Worm (Caenorhabditis elegans): ENCODE results near the gene lec-8.

Gene lec-8

ce11 chrX:9850258-9850657, at the start of gene lec-8:
Gene lec-8 (plus strand): TSS chrX:9850571.
- no peak for TF ChIP-seq unc-62 (GFP tag; optimal IDR thresholded peaks at IDR 0.05)

ce11 chrX:9803603-9804002, 46.8 kb upstream of the lec-8 start:
- no peak for TF ChIP-seq unc-62 (GFP tag; optimal IDR thresholded peaks at IDR 0.05)

ce11 chrX:9804735-9805134, 45.6 kb upstream of the lec-8 start:
- no peak for TF ChIP-seq unc-62 (GFP tag; optimal IDR thresholded peaks at IDR 0.05)

ce11 chrX:9805426-9805825, 44.9 kb upstream of the lec-8 start:
- no peak for TF ChIP-seq unc-62 (GFP tag; optimal IDR thresholded peaks at IDR 0.05)

ce11 chrX:9807377-9808048, 42.9 kb upstream of the lec-8 start, which contains the start of gene lgc-47:
Gene lgc-47 (minus strand): TSS chrX:9807662.
- no peak for TF ChIP-seq unc-62 (GFP tag; optimal IDR thresholded peaks at IDR 0.05)

- TF ChIP-seq unc-62 (GFP tag; optimal IDR thresholded peaks at IDR 0.05): no peak
Observed at ce11 chrX:9814132-9814811, 36.1 kb upstream of the lec-8 start.

ce11 chrX:9822173-9822572, 28.2 kb upstream of the lec-8 start, which contains the start of gene dpy-22:
Gene dpy-22 (minus strand): TSS chrX:9822273.
- no peak for TF ChIP-seq unc-62 (GFP tag; optimal IDR thresholded peaks at IDR 0.05)

ce11 chrX:9822606-9823264, 27.6 kb upstream of the lec-8 start:
- TF ChIP-seq unc-62 (GFP tag; optimal IDR thresholded peaks at IDR 0.05): no peak

- no peak for TF ChIP-seq unc-62 (GFP tag; optimal IDR thresholded peaks at IDR 0.05)
Observed at ce11 chrX:9831215-9831614, 19.2 kb upstream of the lec-8 start, which contains the start of gene rrc-1. Gene rrc-1 (minus strand): TSS chrX:9831288.

ce11 chrX:9832370-9832769, 18.0 kb upstream of the lec-8 start:
- TF ChIP-seq unc-62 (GFP tag; optimal IDR thresholded peaks at IDR 0.05): no peak

ce11 chrX:9837989-9838541, 12.3 kb upstream of the lec-8 start, which contains the start of gene ipla-2:
Gene ipla-2 (minus strand): TSS chrX:9838039.
- no peak for TF ChIP-seq unc-62 (GFP tag; optimal IDR thresholded peaks at IDR 0.05)

- TF ChIP-seq unc-62 (GFP tag; optimal IDR thresholded peaks at IDR 0.05): no peak
Observed at ce11 chrX:9840864-9841263, 9.5 kb upstream of the lec-8 start.

- no peak for TF ChIP-seq unc-62 (GFP tag; optimal IDR thresholded peaks at IDR 0.05)
Observed at ce11 chrX:9842102-9842501, 8.3 kb upstream of the lec-8 start.

- no peak for TF ChIP-seq unc-62 (GFP tag; optimal IDR thresholded peaks at IDR 0.05)
Observed at ce11 chrX:9843568-9843967, 6.8 kb upstream of the lec-8 start.

- TF ChIP-seq unc-62 (GFP tag; optimal IDR thresholded peaks at IDR 0.05): no peak
Observed at ce11 chrX:9845916-9846315, 4.5 kb upstream of the lec-8 start.

ce11 chrX:9846975-9847374, 3.4 kb upstream of the lec-8 start, which contains the start of gene vab-15:
Gene vab-15 (plus strand): TSS chrX:9847275.
- TF ChIP-seq unc-62 (GFP tag; optimal IDR thresholded peaks at IDR 0.05): no peak

Measured in whole organism, dauer.